Fruit fly (Drosophila melanogaster): ENCODE data around the gene CG6028.

Gene CG6028

DNA sequence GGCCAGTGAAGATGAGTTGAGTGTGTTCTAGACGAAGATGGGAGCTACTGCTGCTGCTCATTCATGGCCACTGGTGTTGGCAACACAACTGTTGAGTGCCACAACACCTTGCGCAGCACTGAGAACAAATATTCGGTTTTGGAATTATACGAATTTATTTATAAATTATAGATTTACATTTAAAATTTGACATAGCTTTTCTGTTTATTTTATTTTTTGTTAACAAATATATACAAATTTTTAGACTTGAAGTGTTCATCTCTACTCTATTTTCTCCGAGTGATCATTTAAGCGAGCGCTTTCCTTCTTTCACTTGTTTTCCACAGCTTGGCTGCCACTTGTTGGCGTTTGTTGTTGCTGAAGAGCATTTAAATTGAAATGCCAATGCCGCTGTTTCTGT is 37.8 kb downstream of the CG6028 start:
- TF ChIP-seq EcR (GFP tag; optimal IDR thresholded peaks at IDR 0.05) (no peak), Dll (optimal IDR thresholded peaks at IDR 0.05) (no peak), CG8478 (optimal IDR thresholded peaks at IDR 0.05) (no peak), psq (optimal IDR thresholded peaks at IDR 0.05) (no peak)

dm6 chr3R:21979386-21979785 is 45.9 kb downstream of the CG6028 start:
- TF ChIP-seq pan (optimal IDR thresholded peaks at IDR 0.05) (no peak), psq (optimal IDR thresholded peaks at IDR 0.05) (no peak), CG8478 (optimal IDR thresholded peaks at IDR 0.05) (no peak), EcR (GFP tag; optimal IDR thresholded peaks at IDR 0.05) (no peak), Dll (optimal IDR thresholded peaks at IDR 0.05) (no peak), usp (GFP tag; optimal IDR thresholded peaks at IDR 0.05) (no peak)

dm6 chr3R:21977784-21978183 is 47.5 kb downstream of the CG6028 start:
- TF ChIP-seq Dll (optimal IDR thresholded peaks at IDR 0.05) (no peak), CG8478 (optimal IDR thresholded peaks at IDR 0.05) (no peak), EcR (GFP tag; optimal IDR thresholded peaks at IDR 0.05) (no peak), usp (GFP tag; optimal IDR thresholded peaks at IDR 0.05) (no peak), pan (optimal IDR thresholded peaks at IDR 0.05) (no peak), psq (optimal IDR thresholded peaks at IDR 0.05) (no peak)

dm6 chr3R:21976954-21977353 is 48.4 kb downstream of the CG6028 start:
- TF ChIP-seq CG8478 (optimal IDR thresholded peaks at IDR 0.05) (no peak), pan (optimal IDR thresholded peaks at IDR 0.05) (no peak), psq (optimal IDR thresholded peaks at IDR 0.05) (no peak), usp (GFP tag; optimal IDR thresholded peaks at IDR 0.05) (no peak), EcR (GFP tag; optimal IDR thresholded peaks at IDR 0.05) (no peak), Dll (optimal IDR thresholded peaks at IDR 0.05) (no peak)

DNA sequence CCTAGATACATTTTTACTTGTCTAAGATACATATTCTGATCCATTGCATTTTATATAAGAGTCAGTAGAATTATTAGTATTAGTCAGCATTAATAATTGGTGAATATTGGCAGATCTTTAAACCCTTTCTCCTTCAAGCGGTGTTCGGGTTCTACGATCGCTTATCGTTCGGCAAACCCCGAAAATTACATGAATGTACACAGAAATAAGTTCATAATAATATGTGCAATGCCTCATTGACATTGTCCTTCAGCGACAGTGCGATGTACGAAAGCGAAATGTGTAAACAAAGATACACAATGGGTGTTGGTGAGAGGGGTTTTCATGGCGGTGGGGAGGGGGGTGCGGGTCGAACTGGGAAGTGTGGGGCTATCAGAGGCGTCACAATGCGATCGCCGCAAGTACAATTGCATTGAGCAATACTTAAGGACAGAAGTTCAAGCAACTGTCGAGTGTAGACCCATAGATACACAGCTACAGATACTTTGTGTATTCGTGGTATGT is 48.9 kb downstream of the CG6028 start:
- TF ChIP-seq Dll (optimal IDR thresholded peaks at IDR 0.05) (no peak), EcR (GFP tag; optimal IDR thresholded peaks at IDR 0.05) (peak in 1 of 2 experiments; percentile 64)

Measured in whole organism.